Worm (Caenorhabditis elegans): ENCODE results near the gene Y45G5AM.5.
A peak's percentile ranks its signal among the peaks of the same experiment; 100 is the strongest.

Y45G5AM.5 gene

DNA sequence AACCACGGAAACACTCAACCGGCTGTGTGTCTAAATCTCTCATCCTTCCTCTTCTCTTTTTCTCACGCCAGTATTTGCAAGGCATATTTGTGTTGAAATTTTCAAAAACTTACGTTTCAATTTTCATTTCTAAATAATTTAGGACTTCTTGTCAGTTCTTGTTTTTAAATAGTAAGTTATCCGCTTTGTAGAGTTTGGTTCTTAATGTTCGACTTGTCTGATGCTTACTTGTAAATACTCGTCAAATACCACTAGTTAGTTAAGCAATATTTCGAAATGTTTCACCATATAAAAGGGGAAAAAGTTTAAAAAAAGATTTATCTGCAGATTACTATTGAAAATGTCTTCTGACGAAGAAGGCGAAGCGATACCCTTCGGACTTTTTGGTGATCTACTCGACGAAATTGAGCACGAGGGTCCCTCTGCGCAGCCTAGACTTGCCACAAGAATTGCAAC is 4.3 kb downstream of the Y45G5AM.5 start, which contains the start of gene Y45G5AM.3:
TSS of gene Y45G5AM.3 (plus strand) at position 51 of the 456 bp plus-strand sequence.
- no peak for TF ChIP-seq mdt-29 (GFP tag; IDR thresholded peaks at IDR 0.05)
- TF ChIP-seq pqm-1 (tag; optimal IDR thresholded peaks at IDR 0.05), result peak; percentile 7
- TF ChIP-seq zip-2 (tag; optimal IDR thresholded peaks at IDR 0.05), result peak; percentile 96
- no peak for TF ChIP-seq mdl-1 (tag; optimal IDR thresholded peaks at IDR 0.05)
- TF ChIP-seq lin-1 (GFP tag; IDR thresholded peaks at IDR 0.05), result no peak
- no peak for TF ChIP-seq daf-8 (GFP tag; IDR thresholded peaks at IDR 0.05)
- TF ChIP-seq hif-1 (tag; optimal IDR thresholded peaks at IDR 0.05), result peak in 1 of 2 experiments; percentile 21
- TF ChIP-seq nhr-11 (tag; optimal IDR thresholded peaks at IDR 0.05), result no peak
- TF ChIP-seq vab-7 (GFP tag; IDR thresholded peaks at IDR 0.05), result no peak
- TF ChIP-seq nhr-42 (GFP tag; IDR thresholded peaks at IDR 0.05), result no peak
- no peak for TF ChIP-seq pha-4 (GFP tag; IDR thresholded peaks at IDR 0.05)
- peak; percentile 8 for TF ChIP-seq pha-4 (tag; optimal IDR thresholded peaks at IDR 0.05)
- TF ChIP-seq F49E8.2 (tag; optimal IDR thresholded peaks at IDR 0.05; ENCODE audit: borderline replicate concordance), result no peak
- TF ChIP-seq ama-1 (optimal IDR thresholded peaks at IDR 0.05), result no peak
- TF ChIP-seq daf-16 (GFP tag; optimal IDR thresholded peaks at IDR 0.05), result no peak
- TF ChIP-seq daf-16 (tag; optimal IDR thresholded peaks at IDR 0.05), result peak; percentile 30
- TF ChIP-seq unc-62 (GFP tag; optimal IDR thresholded peaks at IDR 0.05 in 1 of 2), result no peak
- TF ChIP-seq unc-62 (tag; optimal IDR thresholded peaks at IDR 0.05), result no peak
- TF ChIP-seq lir-3 (tag; optimal IDR thresholded peaks at IDR 0.05), result no peak

ce11 chrV:4168045-4168444 is 7.9 kb downstream of the Y45G5AM.5 start:
- TF ChIP-seq aly-2 (tag; optimal IDR thresholded peaks at IDR 0.05) (no peak), R02D3.7 (tag; optimal IDR thresholded peaks at IDR 0.05) (no peak), ceh-20 (GFP tag; IDR thresholded peaks at IDR 0.05) (no peak), ctbp-1 (GFP tag; IDR thresholded peaks at IDR 0.05) (no peak), lin-38 (GFP tag; IDR thresholded peaks at IDR 0.05) (no peak), F26F4.8 (GFP tag; conservative IDR thresholded peaks at IDR 0.05) (no peak), lsy-2 (tag; optimal IDR thresholded peaks at IDR 0.05) (no peak), hmg-1.1 (GFP tag; IDR thresholded peaks at IDR 0.05) (no peak), rbr-2 (tag; optimal IDR thresholded peaks at IDR 0.05) (no peak), mes-2 (tag; optimal IDR thresholded peaks at IDR 0.05; ENCODE audit: poor library complexity, severe bottlenecking) (no peak), vab-7 (GFP tag; IDR thresholded peaks at IDR 0.05) (no peak), lin-39 (tag; optimal IDR thresholded peaks at IDR 0.05) (no peak), lir-3 (tag; optimal IDR thresholded peaks at IDR 0.05) (no peak), unc-130 (GFP tag; optimal IDR thresholded peaks at IDR 0.05) (no peak), dmd-6 (GFP tag; IDR thresholded peaks at IDR 0.05) (no peak), pha-4 (GFP tag; IDR thresholded peaks at IDR 0.05) (no peak), pha-4 (tag; optimal IDR thresholded peaks at IDR 0.05) (no peak), egl-43 (GFP tag; IDR thresholded peaks at IDR 0.05) (no peak), daf-16 (GFP tag; optimal IDR thresholded peaks at IDR 0.05) (no peak), daf-16 (tag; optimal IDR thresholded peaks at IDR 0.05) (no peak), F37D6.2 (tag; optimal IDR thresholded peaks at IDR 0.05) (no peak)

ce11 chrV:4169658-4170057 is 9.5 kb downstream of the Y45G5AM.5 start:
- TF ChIP-seq lin-38 (GFP tag; IDR thresholded peaks at IDR 0.05) (peak; percentile 83), F26F4.8 (GFP tag; conservative IDR thresholded peaks at IDR 0.05) (no peak)

- TF ChIP-seq zip-2 (tag; optimal IDR thresholded peaks at IDR 0.05) (no peak), zip-11 (GFP tag; IDR thresholded peaks at IDR 0.05) (no peak), nhr-102 (tag; optimal IDR thresholded peaks at IDR 0.05) (no peak), dmd-8 (GFP tag; IDR thresholded peaks at IDR 0.05) (no peak), mxl-2 (GFP tag; conservative IDR thresholded peaks at IDR 0.05) (no peak), daf-16 (GFP tag; optimal IDR thresholded peaks at IDR 0.05) (no peak), daf-16 (tag; optimal IDR thresholded peaks at IDR 0.05) (no peak), nhr-77 (tag; optimal IDR thresholded peaks at IDR 0.05) (no peak), R02D3.7 (tag; optimal IDR thresholded peaks at IDR 0.05) (no peak), skn-1 (tag; optimal IDR thresholded peaks at IDR 0.05) (no peak), hlh-11 (tag; optimal IDR thresholded peaks at IDR 0.05) (no peak), mxl-3 (GFP tag; optimal IDR thresholded peaks at IDR 0.05) (no peak), Y75B8A.6 (GFP tag; IDR thresholded peaks at IDR 0.05) (no peak)
Observed at ce11 chrV:4170138-4170537, 10.0 kb downstream of the Y45G5AM.5 start, which contains the start of gene Y45G5AM.7. TSS of gene Y45G5AM.7 (minus strand) at chrV:4170238.
